Fruit fly (Drosophila melanogaster) whole organism, wandering third instar larva: ENCODE results near the gene Gale.

Experiments used
- Abd-B ChIP-seq: fragments of >200 bp; optimal IDR thresholded peaks from 2 replicates; lab custom pipeline; 2017; ENCODE audit warnings: missing biosample characterization, missing genetic modification characterization
- Hnf4 ChIP-seq: fragments of 200-800 bp; sonication (Bioruptor generic); optimal IDR thresholded peaks from 2 replicates; lab custom pipeline; 2016; ENCODE audit warnings: missing biosample characterization, mild to moderate bottlenecking, missing genetic modification characterization
- Hr78 ChIP-seq: fragments of >200 bp; optimal IDR thresholded peaks from 2 replicates; lab custom pipeline; 2017; ENCODE audit warnings: missing biosample characterization, missing genetic modification characterization
- Jra ChIP-seq: sonication (Bioruptor generic); optimal IDR thresholded peaks from 2 replicates; lab custom pipeline; 2016; ENCODE audit warnings: missing biosample characterization, missing genetic modification characterization
- OdsH ChIP-seq: fragments of 200-800 bp; sonication (Bioruptor generic); optimal IDR thresholded peaks from 2 replicates; lab custom pipeline; 2016; ENCODE audit warnings: missing biosample characterization, mild to moderate bottlenecking, missing genetic modification characterization
- Vsx2 ChIP-seq: fragments of 200-300, 225-300 bp; sonication (Bioruptor generic); optimal IDR thresholded peaks from 2 replicates; lab custom pipeline; 2018; ENCODE audit warnings: missing biosample characterization, missing genetic modification characterization; ENCODE audit not compliant: partially characterized antibody
- br ChIP-seq: fragments of 200-800 bp; sonication (Bioruptor generic); optimal IDR thresholded peaks from 2 replicates; lab custom pipeline; 2016; ENCODE audit warnings: missing biosample characterization, missing genetic modification characterization
- dsf ChIP-seq: sonication (Bioruptor generic); optimal IDR thresholded peaks from 2 replicates; lab custom pipeline; 2016; ENCODE audit warnings: missing biosample characterization, missing genetic modification characterization, borderline replicate concordance
- fru ChIP-seq: fragments of 200-800 bp; sonication (Bioruptor generic); optimal IDR thresholded peaks from 3 replicates; lab custom pipeline; 2016; ENCODE audit warnings: missing biosample characterization, mild to moderate bottlenecking, missing genetic modification characterization
- h ChIP-seq: fragments of 200-800 bp; sonication (Bioruptor generic); optimal IDR thresholded peaks from 3 replicates; lab custom pipeline; 2016; ENCODE audit warnings: missing biosample characterization, mild to moderate bottlenecking, missing genetic modification characterization
- pan ChIP-seq: fragments of >200 bp; optimal IDR thresholded peaks from 2 replicates; lab custom pipeline; 2017
- psq ChIP-seq: fragments of 200-800 bp; sonication (Bioruptor generic); optimal IDR thresholded peaks from 3 replicates; lab custom pipeline; 2017; ENCODE audit warnings: missing biosample characterization, mild to moderate bottlenecking, missing genetic modification characterization, moderate library complexity
- usp ChIP-seq: fragments of >200 bp; optimal IDR thresholded peaks from 2 replicates; lab custom pipeline; 2017; ENCODE audit warnings: missing biosample characterization, missing genetic modification characterization

DNA sequence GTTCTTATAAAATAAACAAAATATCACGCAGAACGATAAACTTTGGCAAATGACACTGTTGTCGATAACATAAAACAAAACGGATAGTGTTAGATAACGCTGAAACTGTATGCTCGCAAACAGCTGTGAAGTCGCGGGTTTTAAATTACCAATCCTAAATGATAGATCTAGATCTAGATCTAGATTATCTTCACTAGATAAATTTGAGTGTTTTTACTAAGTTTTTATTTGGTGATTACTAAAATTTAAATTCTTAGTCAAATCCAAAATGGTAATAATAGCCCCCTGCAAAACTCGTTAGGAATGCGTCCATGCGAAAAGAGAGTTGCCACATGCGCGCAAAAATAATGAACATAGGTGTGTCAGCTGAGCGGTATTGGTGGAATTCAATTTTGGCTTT lies 5.7 kb downstream of the Gale start, which contains the start of the genes MED30 and Rev1:
- peak; percentile 97 for TF ChIP-seq Jra (GFP tag; lab: Kevin White, UChicago)
- TF ChIP-seq Abd-B = no peak
- TF ChIP-seq OdsH (GFP tag; lab: Kevin White, UChicago) = peak; percentile 96
- TF ChIP-seq pan = no peak
- TF ChIP-seq h (GFP tag; lab: Kevin White, UChicago) = peak; percentile 97
- no peak for TF ChIP-seq Hr78
- peak; percentile 96 for TF ChIP-seq br (GFP tag; lab: Kevin White, UChicago)
- TF ChIP-seq usp (GFP tag; lab: Kevin White, UChicago) = no peak
- peak; percentile 97 for TF ChIP-seq fru (GFP tag; lab: Kevin White, UChicago)
- TF ChIP-seq dsf (GFP tag; lab: Kevin White, UChicago) = peak; percentile 94
- peak; percentile 98 for TF ChIP-seq Hnf4 (GFP tag; lab: Kevin White, UChicago)
- peak; percentile 90 for TF ChIP-seq psq
- no peak for TF ChIP-seq Vsx2 (GFP tag; lab: Kevin White, UChicago)
